Worm (Caenorhabditis elegans) whole organism, late embryonic: Measurements from ENCODE around the gene R166.2.

Source experiments
- fax-1 ChIP-seq: sonication (generic microtip); optimal IDR thresholded peaks from 2 replicates; lab custom pipeline; 2016; ENCODE audit warnings: missing genotype, missing genetic modification characterization, missing compliant biosample characterization
- pqm-1 ChIP-seq: sonication (generic microtip); optimal IDR thresholded peaks from 2 replicates; lab custom pipeline; 2016; ENCODE audit warnings: missing genetic modification characterization, missing compliant biosample characterization
- unc-3 ChIP-seq, 2 experiments: fragments of 200-800 bp in 1 of 2; sonication (Bioruptor generic) in 1 of 2; sonication (generic microtip) in 1 of 2; conservative IDR thresholded peaks in 1 of 2; optimal IDR thresholded peaks in 1 of 2; 2 replicates each; pipeline versions ENCODE4 v1.3.6 to Lab custom; 2016 to 2022; ENCODE audit warnings: missing compliant biosample characterization in 2 of 2, missing genetic modification characterization in 2 of 2, missing genetic modification reagents in 1 of 2
- unc-55 ChIP-seq: sonication (generic microtip); optimal IDR thresholded peaks from 2 replicates; lab custom pipeline; 2017; ENCODE audit warnings: missing biosample characterization, missing genetic modification reagents, missing genetic modification characterization

ce11 chrII:10515422-10515821, 22.0 kb downstream of the R166.2 start:
- TF ChIP-seq fax-1 (tag; lab: Kevin White, UChicago) (no peak), unc-55 (no peak), unc-3 (GFP tag; conservative IDR thresholded peaks at IDR 0.05; lab: Robert Waterston, UW) (no peak), unc-3 (tag; optimal IDR thresholded peaks at IDR 0.05; lab: Kevin White, UChicago) (no peak), pqm-1 (tag; lab: Kevin White, UChicago) (no peak)
